Worm (Caenorhabditis elegans) whole organism, midembryonic: ENCODE measurements around the gene irld-21.

Experiments
- T22C8.4 ChIP-seq: fragments of 200-800 bp; sonication (Bioruptor generic); IDR thresholded peaks from 2 replicates; pipeline ENCODE4 v1.3.6; 2022; ENCODE audit warnings: missing genetic modification characterization, missing compliant biosample characterization
- cog-1 ChIP-seq: sonication (generic microtip); optimal IDR thresholded peaks from 2 replicates; lab custom pipeline; 2016; ENCODE audit warnings: missing genetic modification characterization, missing compliant biosample characterization
- flt-1 ChIP-seq: fragments of 200-800 bp; sonication (Bioruptor generic); IDR thresholded peaks from 2 replicates; pipeline ENCODE4 v1.3.6; 2022; ENCODE audit warnings: missing genetic modification characterization, missing compliant biosample characterization
- klf-2 ChIP-seq: fragments of 200-800 bp; sonication (Bioruptor generic); conservative IDR thresholded peaks from 2 replicates; pipeline ENCODE4 v1.3.6; 2022; ENCODE audit warnings: missing genetic modification reagents, missing genetic modification characterization, missing compliant biosample characterization
- med-1 ChIP-seq: sonication (generic microtip); optimal IDR thresholded peaks from 2 replicates; lab custom pipeline; 2017; ENCODE audit warnings: missing genetic modification characterization, mild to moderate bottlenecking, missing compliant biosample characterization, antibody characterized with exemption, missing genetic modification reagents; ENCODE audit not compliant: insufficient read depth
- ref-1 ChIP-seq: fragments of 200-800 bp; sonication (Bioruptor generic); conservative IDR thresholded peaks from 2 replicates; pipeline ENCODE4 v1.3.6; 2022; ENCODE audit warnings: missing genetic modification reagents, missing genetic modification characterization, missing compliant biosample characterization
- tab-1 ChIP-seq: fragments of 200-800 bp; sonication (Bioruptor generic); IDR thresholded peaks from 2 replicates; pipeline ENCODE4 v1.3.6; 2022; ENCODE audit warnings: missing genetic modification characterization, missing compliant biosample characterization
- ztf-23 ChIP-seq: fragments of 200-800 bp; sonication (Bioruptor generic); IDR thresholded peaks from 2 replicates; pipeline ENCODE4 v1.3.6; 2022; ENCODE audit warnings: missing genetic modification reagents, missing genetic modification characterization, missing compliant biosample characterization
- ztf-29 ChIP-seq: fragments of 200-800 bp; sonication (Bioruptor generic); IDR thresholded peaks from 2 replicates; pipeline ENCODE4 v1.3.6; 2022; ENCODE audit warnings: missing genetic modification reagents, missing genetic modification characterization, missing compliant biosample characterization

DNA sequence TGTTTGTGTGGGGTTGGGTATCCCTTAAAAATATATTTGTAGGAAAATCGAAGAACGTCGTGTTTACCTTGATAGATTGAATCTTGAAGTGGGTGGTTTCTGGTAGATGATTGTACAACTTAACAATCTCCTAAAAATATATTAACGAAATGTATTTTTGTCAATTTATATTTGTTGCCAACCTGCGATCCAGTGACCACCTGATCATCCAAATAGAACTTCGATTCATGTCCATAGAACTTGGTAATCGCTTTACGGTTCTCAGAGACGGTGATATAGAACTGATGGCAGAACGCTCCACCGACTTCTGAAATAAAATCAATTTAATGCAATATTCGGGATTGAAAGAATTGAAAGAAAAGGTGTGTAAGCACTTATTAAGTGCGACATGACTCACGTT lies 6.3 kb upstream of the irld-21 start:
- no peak for TF ChIP-seq ztf-29 (GFP tag; lab: Robert Waterston, UW)
- TF ChIP-seq med-1, result no peak
- no peak for TF ChIP-seq tab-1 (GFP tag; lab: Robert Waterston, UW)
- TF ChIP-seq flt-1 (GFP tag; lab: Robert Waterston, UW), result no peak
- no peak for TF ChIP-seq klf-2 (GFP tag; lab: Robert Waterston, UW)
- TF ChIP-seq ztf-23 (GFP tag; lab: Robert Waterston, UW), result no peak
- TF ChIP-seq cog-1 (tag; lab: Kevin White, UChicago), result no peak
- TF ChIP-seq ref-1, result no peak
- TF ChIP-seq T22C8.4 (GFP tag; lab: Robert Waterston, UW), result no peak
